Fruit fly (Drosophila melanogaster): ENCODE data around the gene Cpr65Ay.
A peak's percentile ranks its signal among the peaks of the same experiment; 100 is the strongest.

The Cpr65Ay gene

dm6 chr3L:6181776-6182175 is 23.3 kb upstream of the Cpr65Ay start, which contains the start of gene CG10274 (continued):
- no peak; the same call in 2 of the 3 replicates for TF ChIP-seq C15 (GFP tag; IDR thresholded peaks at IDR 0.05)
- TF ChIP-seq CG12104 (GFP tag; optimal IDR thresholded peaks at IDR 0.05) = peak; percentile 51
- no peak for TF ChIP-seq CG7745 (tag; optimal IDR thresholded peaks at IDR 0.05)
- peak; percentile 50 for TF ChIP-seq Elba2 (GFP tag; optimal IDR thresholded peaks at IDR 0.05)
- TF ChIP-seq mam (GFP tag; optimal IDR thresholded peaks at IDR 0.05) = peak; percentile 80
- TF ChIP-seq dimm (GFP tag; IDR thresholded peaks at IDR 0.05) = no peak
- peak; percentile 79 for TF ChIP-seq CHES-1-like (GFP tag; optimal IDR thresholded peaks at IDR 0.05)
- peak; percentile 80 for TF ChIP-seq Ssrp (tag; optimal IDR thresholded peaks at IDR 0.05)
- no peak for TF ChIP-seq Mrtf (GFP tag; IDR thresholded peaks at IDR 0.05)
- no peak for TF ChIP-seq tup (GFP tag; optimal IDR thresholded peaks at IDR 0.05)
- peak; percentile 64 for TF ChIP-seq CG16863 (GFP tag; optimal IDR thresholded peaks at IDR 0.05)
- peak; percentile 71 for TF ChIP-seq fu2 (GFP tag; optimal IDR thresholded peaks at IDR 0.05)
- TF ChIP-seq chn (GFP tag; optimal IDR thresholded peaks at IDR 0.05) = peak; percentile 72
- peak; percentile 46 for TF ChIP-seq Nf-YB (GFP tag; optimal IDR thresholded peaks at IDR 0.05)
- peak; percentile 18 for TF ChIP-seq CG6654 (GFP tag; optimal IDR thresholded peaks at IDR 0.05)
- peak; percentile 45 for TF ChIP-seq tx (GFP tag; optimal IDR thresholded peaks at IDR 0.05)
- no peak for TF ChIP-seq Dek (tag; optimal IDR thresholded peaks at IDR 0.05)
- TF ChIP-seq Tbp (GFP tag; optimal IDR thresholded peaks at IDR 0.05) = peak; percentile 56
- peak; percentile 56 for TF ChIP-seq CG9876 (GFP tag; optimal IDR thresholded peaks at IDR 0.05)
- no peak for TF ChIP-seq CG15601 (tag; optimal IDR thresholded peaks at IDR 0.05)
- peak; percentile 77 for TF ChIP-seq dmrt11E (tag; optimal IDR thresholded peaks at IDR 0.05)
- TF ChIP-seq kni (GFP tag; optimal IDR thresholded peaks at IDR 0.05) = no peak
- TF ChIP-seq CG10979 (tag; optimal IDR thresholded peaks at IDR 0.05) = peak; percentile 74
- peak; percentile 35 for TF ChIP-seq NC2α (GFP tag; optimal IDR thresholded peaks at IDR 0.05)
- TF ChIP-seq CG6791 (GFP tag; IDR thresholded peaks at IDR 0.05; ENCODE audit: partially characterized antibody) = no peak
- peak; percentile 16 for TF ChIP-seq CG30431 (GFP tag; optimal IDR thresholded peaks at IDR 0.05)
- no peak for TF ChIP-seq CG7963 (GFP tag; IDR thresholded peaks at IDR 0.05; ENCODE audit: partially characterized antibody)
- peak; percentile 6 for TF ChIP-seq HmgD (GFP tag; optimal IDR thresholded peaks at IDR 0.05)
- TF ChIP-seq h (optimal IDR thresholded peaks at IDR 0.05) = no peak
- peak; percentile 73 for TF ChIP-seq CG33557 (GFP tag; optimal IDR thresholded peaks at IDR 0.05)
- TF ChIP-seq Spps (tag; optimal IDR thresholded peaks at IDR 0.05) = peak; percentile 56
- TF ChIP-seq bab2 (GFP tag; optimal IDR thresholded peaks at IDR 0.05) = peak; percentile 67
- no peak for TF ChIP-seq Nf-YA (GFP tag; IDR thresholded peaks at IDR 0.05)
- no peak for TF ChIP-seq CG17568 (GFP tag; optimal IDR thresholded peaks at IDR 0.05)
- peak; percentile 86 for TF ChIP-seq CG14710 (tag; optimal IDR thresholded peaks at IDR 0.05)
- peak; percentile 53; the same call in 1 of the 3 replicates for TF ChIP-seq zfh1 (GFP tag; IDR thresholded peaks at IDR 0.05)
- no peak for TF ChIP-seq Dref (GFP tag; IDR thresholded peaks at IDR 0.05)
- peak; percentile 84 for TF ChIP-seq CG4617 (GFP tag; optimal IDR thresholded peaks at IDR 0.05; ENCODE audit: borderline replicate concordance)
- TF ChIP-seq prd (optimal IDR thresholded peaks at IDR 0.05) = no peak
- peak; percentile 82 for TF ChIP-seq prd (GFP tag; IDR thresholded peaks at IDR 0.05)
- TF ChIP-seq Bteb2 (GFP tag; optimal IDR thresholded peaks at IDR 0.05) = peak; percentile 75
- peak; percentile 93 for TF ChIP-seq Med (GFP tag)
- TF ChIP-seq nerfin-1 (tag; optimal IDR thresholded peaks at IDR 0.05) = peak; percentile 81
- no peak for TF ChIP-seq tna (GFP tag; IDR thresholded peaks at IDR 0.05; ENCODE audit: partially characterized antibody)
- TF ChIP-seq CG17829 (tag; optimal IDR thresholded peaks at IDR 0.05) = peak; percentile 78
- peak; percentile 79 for TF ChIP-seq CG3995 (GFP tag; optimal IDR thresholded peaks at IDR 0.05)
- peak; percentile 29; the same call in 1 of the 2 replicates for TF ChIP-seq wor (GFP tag; IDR thresholded peaks at IDR 0.05)
- 0 out of 2 replicates have a peak, but pooled peaks have one; percentile 47 for TF ChIP-seq CG6272 (GFP tag; IDR thresholded peaks at IDR 0.05)
- peak; percentile 66 for TF ChIP-seq Six4 (GFP tag; optimal IDR thresholded peaks at IDR 0.05)
- no peak for TF ChIP-seq CG7839 (tag; optimal IDR thresholded peaks at IDR 0.05)
- TF ChIP-seq Mad (GFP tag; optimal IDR thresholded peaks at IDR 0.05) = peak; percentile 69
- TF ChIP-seq CG2712 (tag; optimal IDR thresholded peaks at IDR 0.05) = peak; percentile 83
